Fruit fly (Drosophila melanogaster) whole organism, embryonic: Measurements from ENCODE around the gene anox.

Experiments used
- Atf-2 ChIP-seq: fragments of 200-800 bp; sonication (Bioruptor generic); optimal IDR thresholded peaks from 2 replicates; lab custom pipeline; 2016; ENCODE audit warnings: missing biosample characterization, missing genetic modification characterization
- Atf6 ChIP-seq: fragments of 200-800 bp; sonication (Bioruptor generic); IDR thresholded peaks from 2 replicates; pipeline ENCODE4 v1.3.6; 2022; ENCODE audit warnings: missing biosample characterization, missing genetic modification characterization
- BtbVII ChIP-seq: fragments of 200-800 bp; sonication (Bioruptor generic); optimal IDR thresholded peaks from 3 replicates; lab custom pipeline; 2017; ENCODE audit warnings: missing biosample characterization, mild to moderate bottlenecking, missing genetic modification characterization
- CG11093 ChIP-seq: fragments of 200-800 bp; sonication (Bioruptor generic); IDR thresholded peaks from 3 replicates; pipeline ENCODE4 v1.3.6; 2022; ENCODE audit warnings: missing biosample characterization, missing genetic modification characterization
- CG11723 ChIP-seq: fragments of 200-800 bp; sonication (Bioruptor generic); optimal IDR thresholded peaks from 2 replicates; lab custom pipeline; 2017; ENCODE audit warnings: missing biosample characterization, mild to moderate bottlenecking, missing genetic modification characterization
- CG12219 ChIP-seq: fragments of 200-800 bp; sonication (Bioruptor generic); optimal IDR thresholded peaks from 3 replicates; lab custom pipeline; 2018; ENCODE audit warnings: missing biosample characterization, mild to moderate bottlenecking, missing genetic modification characterization
- CG1233 ChIP-seq: fragments of 200-800 bp; sonication (Bioruptor generic); optimal IDR thresholded peaks from 4 replicates; lab custom pipeline; 2018; ENCODE audit warnings: missing biosample characterization, mild to moderate bottlenecking, missing genetic modification characterization
- CG15011 ChIP-seq: fragments of 200-800 bp; sonication (Bioruptor generic); optimal IDR thresholded peaks from 3 replicates; lab custom pipeline; 2018; ENCODE audit warnings: missing biosample characterization, mild to moderate bottlenecking, missing genetic modification characterization
- CG16813 ChIP-seq: fragments of 200-800 bp; sonication (Bioruptor generic); IDR thresholded peaks from 3 replicates; pipeline ENCODE4 v1.3.6; 2022; ENCODE audit warnings: missing biosample characterization, missing genetic modification characterization; ENCODE audit not compliant: partially characterized antibody
- CG16815 ChIP-seq: fragments of 200-800 bp; sonication (Bioruptor generic); optimal IDR thresholded peaks from 3 replicates; lab custom pipeline; 2017; ENCODE audit warnings: missing biosample characterization, mild to moderate bottlenecking, missing genetic modification characterization
- CG17568 ChIP-seq: fragments of 200-800 bp; sonication (Bioruptor generic); optimal IDR thresholded peaks from 2 replicates; lab custom pipeline; 2018; ENCODE audit warnings: missing biosample characterization, mild to moderate bottlenecking, missing genetic modification characterization, moderate library complexity
- CG30403 ChIP-seq: fragments of 200-800 bp; sonication (Bioruptor generic); optimal IDR thresholded peaks from 3 replicates; lab custom pipeline; 2016; ENCODE audit warnings: missing biosample characterization, missing genetic modification characterization
- CG3163 ChIP-seq: fragments of 200-800 bp; sonication (Bioruptor generic); optimal IDR thresholded peaks from 3 replicates; lab custom pipeline; 2016; ENCODE audit warnings: missing biosample characterization, missing genetic modification characterization
- CG3726 ChIP-seq: fragments of 200-800 bp; sonication (Bioruptor generic); IDR thresholded peaks from 3 replicates; pipeline ENCODE4, ENCODE4 v1.3.6; 2022; ENCODE audit warnings: missing biosample characterization, missing genetic modification characterization
- CG5953 ChIP-seq: fragments of 200-800 bp; sonication (Bioruptor generic); IDR thresholded peaks from 2 replicates; pipeline ENCODE4 v1.3.6; 2022; ENCODE audit warnings: missing biosample characterization, missing genetic modification characterization
- CG6272 ChIP-seq: fragments of 200-800 bp; sonication (Bioruptor generic); IDR thresholded peaks from 2 replicates; pipeline ENCODE4 v1.3.6; 2022; ENCODE audit warnings: missing biosample characterization, missing genetic modification characterization
- CG6854 ChIP-seq: fragments of 200-800 bp; sonication (Bioruptor generic); optimal IDR thresholded peaks from 3 replicates; lab custom pipeline; 2017; ENCODE audit warnings: missing biosample characterization, mild to moderate bottlenecking, missing genetic modification characterization
- CG7963 ChIP-seq: fragments of 200-800 bp; sonication (Bioruptor generic); IDR thresholded peaks from 3 replicates; pipeline ENCODE4 v1.3.6; 2022; ENCODE audit warnings: missing biosample characterization, missing genetic modification characterization; ENCODE audit not compliant: partially characterized antibody
- CG9932 ChIP-seq: fragments of 200-800 bp; sonication (Bioruptor generic); IDR thresholded peaks from 2 replicates; pipeline ENCODE4 v1.3.6; 2022; ENCODE audit warnings: missing biosample characterization, missing genetic modification characterization
- Camta ChIP-seq: fragments of 200-800 bp; sonication (Bioruptor generic); optimal IDR thresholded peaks from 2 replicates; lab custom pipeline; 2016; ENCODE audit warnings: missing biosample characterization, missing genetic modification characterization
- Fer2 ChIP-seq: fragments of 200-800 bp; sonication (Bioruptor generic); optimal IDR thresholded peaks from 2 replicates; lab custom pipeline; 2018; ENCODE audit warnings: missing biosample characterization, mild to moderate bottlenecking, missing genetic modification characterization, moderate library complexity
- HHEX ChIP-seq: fragments of 200-800 bp; sonication (Bioruptor generic); optimal IDR thresholded peaks from 3 replicates; lab custom pipeline; 2017; ENCODE audit warnings: missing biosample characterization, mild to moderate bottlenecking, missing genetic modification characterization, missing genetic modification reagents
- HLH54F ChIP-seq: fragments of 200-800 bp; sonication (Bioruptor generic); optimal IDR thresholded peaks from 3 replicates; lab custom pipeline; 2016; ENCODE audit warnings: missing biosample characterization, missing genetic modification characterization
- Hey ChIP-seq: fragments of 200-800 bp; sonication (Bioruptor generic); optimal IDR thresholded peaks from 3 replicates; lab custom pipeline; 2018; ENCODE audit warnings: missing biosample characterization, mild to moderate bottlenecking, missing genetic modification characterization
- Hmx ChIP-seq: fragments of 200-800 bp; sonication (Bioruptor generic); optimal IDR thresholded peaks from 2 replicates; lab custom pipeline; 2016; ENCODE audit warnings: missing biosample characterization, missing genetic modification characterization
- Mrtf ChIP-seq: fragments of 200-800 bp; sonication (Bioruptor generic); IDR thresholded peaks from 3 replicates; pipeline ENCODE4 v1.3.6; 2022; ENCODE audit warnings: missing biosample characterization, missing genetic modification characterization
- NC2β ChIP-seq: fragments of 200-800 bp; sonication (Bioruptor generic); optimal IDR thresholded peaks from 2 replicates; lab custom pipeline; 2016; ENCODE audit warnings: missing biosample characterization, missing genetic modification characterization
- Neu2 ChIP-seq: fragments of 200-800 bp; sonication (Bioruptor generic); optimal IDR thresholded peaks from 3 replicates; lab custom pipeline; 2016; ENCODE audit warnings: missing biosample characterization, missing genetic modification characterization, borderline replicate concordance
- Sin3A ChIP-seq: fragments of >200 bp; optimal IDR thresholded peaks from 2 replicates; lab custom pipeline; 2018
- Taf1 ChIP-seq: fragments of 200-800 bp; sonication (Bioruptor generic); IDR thresholded peaks from 2 replicates; pipeline ENCODE4 v1.3.6; 2022; ENCODE audit warnings: missing biosample characterization, missing genetic modification characterization
- Vsx1 ChIP-seq: fragments of 200-800 bp; sonication (Bioruptor generic); optimal IDR thresholded peaks from 2 replicates; lab custom pipeline; 2017; ENCODE audit warnings: missing biosample characterization, mild to moderate bottlenecking, missing genetic modification characterization, missing genetic modification reagents
- Xrp1 ChIP-seq: fragments of 200-800 bp; sonication (Bioruptor generic); IDR thresholded peaks from 2 replicates; pipeline ENCODE4 v1.3.6; 2022; ENCODE audit warnings: missing biosample characterization, missing genetic modification characterization
- bigmax ChIP-seq: fragments of 200-800 bp; sonication (Bioruptor generic); optimal IDR thresholded peaks from 2 replicates; lab custom pipeline; 2018; ENCODE audit warnings: missing biosample characterization, mild to moderate bottlenecking, missing genetic modification characterization
- cad ChIP-seq: fragments of >200 bp; optimal IDR thresholded peaks from 2 replicates; lab custom pipeline; 2017; ENCODE audit warnings: missing biosample characterization, missing genetic modification characterization
- caup ChIP-seq: fragments of 200-800 bp; sonication (Bioruptor generic); optimal IDR thresholded peaks from 3 replicates; lab custom pipeline; 2017; ENCODE audit warnings: missing biosample characterization, mild to moderate bottlenecking, missing genetic modification characterization, moderate library complexity; ENCODE audit not compliant: severe bottlenecking
- disco-r ChIP-seq: fragments of 200-800 bp; sonication (Bioruptor generic); optimal IDR thresholded peaks from 2 replicates; lab custom pipeline; 2016; ENCODE audit warnings: missing biosample characterization, missing genetic modification characterization
- exex ChIP-seq: fragments of 200-800 bp; sonication (Bioruptor generic); optimal IDR thresholded peaks from 4 replicates; lab custom pipeline; 2018; ENCODE audit warnings: missing biosample characterization, mild to moderate bottlenecking, missing genetic modification characterization, moderate library complexity
- fu2 ChIP-seq: fragments of 200-800 bp; sonication (Bioruptor generic); optimal IDR thresholded peaks from 2 replicates; lab custom pipeline; 2016; ENCODE audit warnings: missing biosample characterization, missing genetic modification characterization
- gfzf ChIP-seq: fragments of 200-800 bp; sonication (Bioruptor generic); optimal IDR thresholded peaks from 2 replicates; lab custom pipeline; 2016; ENCODE audit warnings: missing biosample characterization, mild to moderate bottlenecking, missing genetic modification characterization, moderate library complexity
- hb ChIP-seq: fragments of 200-800 bp; sonication (Bioruptor generic); IDR thresholded peaks from 3 replicates; pipeline ENCODE4 v1.3.6; 2022; ENCODE audit warnings: missing biosample characterization, missing genetic modification characterization; ENCODE audit not compliant: partially characterized antibody
- her ChIP-seq: fragments of 200-800 bp; sonication (Bioruptor generic); optimal IDR thresholded peaks from 2 replicates; lab custom pipeline; 2016; ENCODE audit warnings: missing biosample characterization, missing genetic modification characterization
- ind ChIP-seq: fragments of 200-800 bp; sonication (Bioruptor generic); optimal IDR thresholded peaks from 3 replicates; lab custom pipeline; 2016; ENCODE audit warnings: missing biosample characterization, missing genetic modification characterization
- kah ChIP-seq: fragments of 200-800 bp; sonication (Bioruptor generic); optimal IDR thresholded peaks from 2 replicates; lab custom pipeline; 2018; ENCODE audit warnings: missing biosample characterization, mild to moderate bottlenecking, missing genetic modification characterization
- ken ChIP-seq: fragments of 200-800 bp; sonication (Bioruptor generic); IDR thresholded peaks from 3 replicates; pipeline ENCODE4 v1.3.6; 2022; ENCODE audit warnings: missing biosample characterization, missing genetic modification characterization
- mirr ChIP-seq: fragments of 200-800 bp; sonication (Bioruptor generic); optimal IDR thresholded peaks from 3 replicates; lab custom pipeline; 2018; ENCODE audit warnings: missing biosample characterization, mild to moderate bottlenecking, missing genetic modification characterization
- oc ChIP-seq: fragments of 200-800 bp; sonication (Bioruptor generic); optimal IDR thresholded peaks from 2 replicates; lab custom pipeline; 2018; ENCODE audit warnings: missing biosample characterization, mild to moderate bottlenecking, missing genetic modification characterization, moderate library complexity
- prd ChIP-seq, 3 experiments: fragments of >200 bp in 2 of 3; fragments of 200-800 bp in 1 of 3; sonication (Bioruptor generic) in 1 of 3; optimal IDR thresholded peaks in 2 of 3; IDR thresholded peaks in 1 of 3; 2 replicates in 2 of 3; 3 replicates in 1 of 3; pipeline versions ENCODE4 v1.3.6 to Lab custom; 2017 to 2022; ENCODE audit warnings: missing biosample characterization in 1 of 3, missing genetic modification characterization in 1 of 3
- tgo ChIP-seq: fragments of 200-800 bp; sonication (Bioruptor generic); IDR thresholded peaks from 3 replicates; pipeline ENCODE4 v1.3.6; 2022; ENCODE audit warnings: missing biosample characterization, missing genetic modification characterization
- wdn ChIP-seq: fragments of 200-800 bp; sonication (Bioruptor generic); IDR thresholded peaks from 2 replicates; pipeline ENCODE4 v1.3.6; 2022; ENCODE audit warnings: missing biosample characterization, missing genetic modification characterization

anox gene

dm6 chrX:21319202-21319772 is at the start of gene anox, which contains the start of gene SLIRP1:
Gene anox, minus strand, starts transcription at chrX:21319296.
Gene SLIRP1, minus strand, starts transcription at chrX:21319296.
- TF ChIP-seq gfzf (GFP tag; lab: Kevin White, UChicago) (no peak), CG6272 (peak; percentile 48; the same call in 1 of the 2 replicates), CG16813 (GFP tag; lab: Robert Waterston, UW) (no peak), CG16815 (peak; percentile 86), Fer2 (tag; lab: Kevin White, UChicago) (peak; percentile 61), Neu2 (GFP tag; lab: Kevin White, UChicago) (no peak), wdn (GFP tag; lab: Robert Waterston, UW) (peak; percentile 38; the same call in 1 of the 2 replicates), CG3163 (GFP tag; lab: Kevin White, UChicago) (peak; percentile 39), CG9932 (GFP tag; lab: Robert Waterston, UW) (peak; percentile 86), Xrp1 (peak; percentile 87), HLH54F (GFP tag; lab: Kevin White, UChicago) (peak; percentile 77), Camta (GFP tag; lab: Kevin White, UChicago) (peak; percentile 88), cad (no peak), CG11723 (GFP tag; lab: Kevin White, UChicago) (peak; percentile 56), CG17568 (GFP tag; lab: Kevin White, UChicago) (no peak), CG15011 (GFP tag; lab: Kevin White, UChicago) (peak; percentile 82), tgo (GFP tag; lab: Robert Waterston, UW) (peak; percentile 85), CG3726 (GFP tag; lab: Robert Waterston, UW) (peak; percentile 48; the same call in 1 of the 3 replicates), CG30403 (GFP tag; lab: Kevin White, UChicago) (peak; percentile 93), CG5953 (GFP tag; lab: Robert Waterston, UW) (peak; percentile 61; the same call in 1 of the 2 replicates), Taf1 (GFP tag; lab: Robert Waterston, UW) (peak; percentile 64; the same call in 1 of the 2 replicates), Atf-2 (GFP tag; lab: Kevin White, UChicago) (peak; percentile 83), Hey (tag; lab: Kevin White, UChicago) (no peak), Atf6 (peak; percentile 81), prd (optimal IDR thresholded peaks at IDR 0.05; lab: Kevin White, UChicago) (no peak), prd (GFP tag; IDR thresholded peaks at IDR 0.05; lab: Robert Waterston, UW) (peak; percentile 80), CG7963 (GFP tag; lab: Robert Waterston, UW) (no peak), Mrtf (GFP tag; lab: Robert Waterston, UW) (peak; percentile 60; the same call in 1 of the 3 replicates), ind (GFP tag; lab: Kevin White, UChicago) (peak; percentile 88), exex (tag; lab: Kevin White, UChicago) (peak; percentile 79), mirr (GFP tag; lab: Kevin White, UChicago) (peak; percentile 58), HHEX (peak; percentile 80), oc (peak; percentile 74), BtbVII (GFP tag; lab: Kevin White, UChicago) (peak; percentile 79), fu2 (GFP tag; lab: Kevin White, UChicago) (peak; percentile 68), Sin3A (lab: Kevin White, UChicago) (no peak), CG11093 (GFP tag; lab: Robert Waterston, UW) (peak; percentile 67), ken (peak; percentile 65; the same call in 2 of the 3 replicates), kah (GFP tag; lab: Kevin White, UChicago) (peak; percentile 3), Vsx1 (GFP tag; lab: Kevin White, UChicago) (peak; percentile 87), her (GFP tag; lab: Kevin White, UChicago) (peak; percentile 64), caup (GFP tag; lab: Kevin White, UChicago) (peak; percentile 85), bigmax (GFP tag; lab: Kevin White, UChicago) (peak; percentile 98), CG12219 (GFP tag; lab: Kevin White, UChicago) (peak; percentile 83), hb (no peak), disco-r (GFP tag; lab: Kevin White, UChicago) (peak; percentile 40), Hmx (GFP tag; lab: Kevin White, UChicago) (peak; percentile 61), CG6854 (GFP tag; lab: Kevin White, UChicago) (peak; percentile 77), NC2β (GFP tag; lab: Kevin White, UChicago) (peak; percentile 65), CG1233 (GFP tag; lab: Kevin White, UChicago) (peak; percentile 87)
